Fruit fly (Drosophila melanogaster): ENCODE data around the gene CG15312.
A peak's percentile ranks its signal among the peaks of the same experiment; 100 is the strongest.

CG15312 gene

DNA sequence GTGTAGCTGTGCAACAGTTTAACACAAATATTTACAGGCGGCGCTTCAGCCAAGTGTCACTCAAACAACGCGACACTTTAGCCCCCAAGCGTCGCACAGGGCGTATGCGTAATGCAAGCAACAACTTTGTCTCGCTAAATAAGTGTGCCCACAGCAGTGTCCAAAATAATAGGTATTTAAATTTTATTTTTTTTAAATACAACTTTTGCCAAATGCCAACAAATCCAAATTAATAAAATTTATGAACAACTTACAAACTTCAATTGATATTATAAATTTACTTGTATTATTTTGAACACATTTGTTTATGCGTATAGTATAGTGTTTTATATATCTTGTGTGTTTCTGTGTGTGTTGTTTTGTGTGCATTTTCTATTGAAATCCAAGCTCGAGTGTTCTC lies 12.7 kb downstream of the CG15312 start:
- TF ChIP-seq CG7101 (tag; optimal IDR thresholded peaks at IDR 0.05) (peak; percentile 9), bab1 (GFP tag; optimal IDR thresholded peaks at IDR 0.05) (no peak)

DNA sequence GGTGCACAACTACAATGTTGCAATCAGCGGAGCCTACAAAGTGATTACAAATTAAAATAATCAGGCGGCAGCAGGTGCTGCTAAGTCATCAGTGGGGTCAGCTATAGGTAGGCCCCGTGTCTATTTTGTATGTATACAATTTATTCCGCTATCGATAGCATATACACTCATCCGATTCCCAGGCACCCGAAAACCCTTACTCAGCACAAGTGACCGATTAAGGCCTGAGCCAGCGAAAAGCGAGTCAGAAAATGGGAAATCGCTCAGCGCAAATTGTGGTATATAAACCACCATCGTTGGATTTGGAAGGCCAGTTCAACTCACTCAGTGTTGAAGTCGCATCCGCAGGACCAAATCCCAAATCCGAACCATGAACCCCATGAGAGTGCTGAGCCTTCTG lies 17.1 kb downstream of the CG15312 start, which contains the start of gene Yp1:
Gene Yp1, plus strand, starts transcription at position 265 of the 400 bp plus-strand sequence.
- TF ChIP-seq CG7101 (tag; optimal IDR thresholded peaks at IDR 0.05) (no peak), tj (GFP tag; optimal IDR thresholded peaks at IDR 0.05) (peak; percentile 99), Hr96 (GFP tag; optimal IDR thresholded peaks at IDR 0.05) (no peak), Crg-1 (GFP tag; optimal IDR thresholded peaks at IDR 0.05) (no peak)

DNA sequence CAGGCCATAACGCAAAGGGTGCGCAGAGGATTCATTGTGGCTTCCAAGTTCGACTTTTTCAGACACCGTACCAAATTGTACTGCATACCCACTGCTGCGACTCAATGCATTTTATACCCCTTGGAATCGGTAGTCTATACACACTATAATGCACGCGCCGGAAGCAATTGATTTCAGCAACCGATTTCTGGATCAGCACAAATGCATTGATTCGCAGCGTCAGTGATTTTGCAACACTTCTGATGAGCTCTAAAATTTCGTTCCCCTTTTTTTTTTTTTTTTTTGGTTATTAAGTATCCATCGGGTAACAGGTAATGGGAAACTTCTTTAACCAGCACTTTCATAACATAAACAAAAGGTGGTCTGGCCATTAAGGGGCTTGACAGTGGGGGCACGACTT lies 18.1 kb downstream of the CG15312 start, which contains the start of gene Yp2:
Gene Yp2, minus strand, starts transcription at position 88 of the 400 bp plus-strand sequence.
- TF ChIP-seq Clk (GFP tag; optimal IDR thresholded peaks at IDR 0.05) (no peak), tj (GFP tag; optimal IDR thresholded peaks at IDR 0.05) (peak; percentile 98)

DNA sequence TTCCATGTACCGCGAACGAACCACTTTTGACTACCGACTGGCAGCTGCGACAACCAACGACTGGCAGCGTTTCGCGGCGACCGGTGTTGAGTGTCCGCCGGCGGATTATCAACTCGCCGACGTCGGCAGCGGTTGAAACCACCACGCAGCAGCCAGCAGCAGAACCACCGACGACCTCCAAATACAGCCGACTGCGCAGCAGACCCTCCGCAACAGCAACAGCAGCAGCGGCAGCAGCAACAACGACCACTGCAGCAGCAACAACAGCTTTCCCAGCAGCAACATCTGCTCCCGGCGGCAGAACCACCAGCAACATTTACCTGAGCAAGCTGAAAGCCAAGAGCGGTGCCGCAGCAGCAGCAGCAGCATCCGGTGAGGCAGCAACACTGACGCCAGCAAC lies 22.7 kb downstream of the CG15312 start:
- TF ChIP-seq kay (GFP tag; ENCODE audit: borderline replicate concordance), result no peak
- TF ChIP-seq toe (GFP tag; optimal IDR thresholded peaks at IDR 0.05), result no peak
- no peak for TF ChIP-seq CG7101 (tag; optimal IDR thresholded peaks at IDR 0.05)
- no peak for TF ChIP-seq CG5204 (GFP tag; optimal IDR thresholded peaks at IDR 0.05)

DNA sequence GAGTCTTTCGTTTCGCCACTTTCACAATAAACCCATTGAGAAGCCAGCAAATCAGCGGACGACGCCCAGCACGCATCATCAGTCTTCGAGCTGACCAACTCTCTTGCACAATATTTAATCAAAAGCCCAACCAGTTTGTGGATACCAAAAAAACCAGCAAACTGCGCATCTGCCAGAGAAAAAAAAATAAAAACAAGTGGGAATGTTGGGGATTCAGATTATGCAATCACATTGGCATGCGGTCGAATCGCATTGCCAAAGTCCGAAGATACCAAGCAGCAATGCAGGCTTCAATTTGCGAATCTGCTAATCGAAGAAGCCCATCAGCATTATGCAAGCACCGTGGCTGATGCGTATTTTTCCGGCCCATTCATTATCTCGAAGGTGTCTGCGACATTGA lies 23.9 kb downstream of the CG15312 start:
- TF ChIP-seq Mnt (GFP tag; optimal IDR thresholded peaks at IDR 0.05) (no peak), Hr96 (GFP tag; optimal IDR thresholded peaks at IDR 0.05) (no peak), pad (GFP tag; optimal IDR thresholded peaks at IDR 0.05) (no peak), tj (GFP tag; optimal IDR thresholded peaks at IDR 0.05) (no peak), Clk (GFP tag; optimal IDR thresholded peaks at IDR 0.05) (no peak), CG7045 (GFP tag; optimal IDR thresholded peaks at IDR 0.05) (no peak), cnc (optimal IDR thresholded peaks at IDR 0.05) (no peak), toe (GFP tag; optimal IDR thresholded peaks at IDR 0.05) (no peak), bab1 (GFP tag; optimal IDR thresholded peaks at IDR 0.05) (no peak), ovo (GFP tag; optimal IDR thresholded peaks at IDR 0.05) (no peak), kay (GFP tag; ENCODE audit: borderline replicate concordance) (no peak), cic (GFP tag; optimal IDR thresholded peaks at IDR 0.05) (no peak), CG11617 (GFP tag; optimal IDR thresholded peaks at IDR 0.05) (no peak)

DNA sequence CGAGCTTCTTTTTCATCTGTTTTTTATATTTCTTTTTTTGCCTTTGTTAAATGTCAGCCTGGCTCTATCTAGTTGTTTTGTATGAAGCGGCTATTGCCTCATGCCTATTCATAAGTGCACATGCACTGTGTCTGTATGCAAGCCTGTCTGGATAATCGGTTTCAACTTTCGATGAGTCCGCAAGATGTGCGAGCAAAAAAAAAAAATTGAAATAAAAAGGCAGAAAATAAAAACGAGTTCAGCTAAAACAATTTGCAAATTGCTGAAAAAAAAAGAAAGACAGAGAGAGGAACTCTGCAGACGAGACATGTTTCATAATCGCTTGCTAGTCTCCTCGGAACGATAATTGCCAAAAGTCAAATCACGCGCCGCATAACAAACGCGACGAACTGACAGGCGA lies 24.9 kb downstream of the CG15312 start:
- TF ChIP-seq Mnt (GFP tag; optimal IDR thresholded peaks at IDR 0.05) (no peak), tj (GFP tag; optimal IDR thresholded peaks at IDR 0.05) (peak; percentile 98)

DNA sequence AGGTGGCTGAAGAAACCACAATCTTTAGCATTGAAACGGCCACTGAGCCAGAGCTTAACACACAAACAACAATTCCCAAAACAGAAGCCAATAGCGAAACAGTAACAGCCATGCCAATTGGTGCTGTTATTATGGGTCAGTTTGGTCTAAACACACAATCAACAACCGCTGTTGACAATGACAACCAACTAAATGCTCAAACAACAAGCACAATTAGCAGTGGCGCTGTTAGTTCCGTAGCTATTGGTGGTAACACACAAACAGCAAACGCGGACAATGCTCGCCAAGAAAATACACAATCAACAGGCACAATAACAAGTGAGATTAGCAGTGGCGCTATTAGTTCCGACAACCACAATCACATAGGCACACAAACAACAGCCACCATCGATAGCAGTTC lies 26.8 kb downstream of the CG15312 start:
- TF ChIP-seq Crg-1 (GFP tag; optimal IDR thresholded peaks at IDR 0.05) (no peak), tj (GFP tag; optimal IDR thresholded peaks at IDR 0.05) (no peak), CG14711 (tag; optimal IDR thresholded peaks at IDR 0.05) (no peak), cic (GFP tag; optimal IDR thresholded peaks at IDR 0.05) (no peak), kay (GFP tag; ENCODE audit: borderline replicate concordance) (no peak), bab1 (GFP tag; optimal IDR thresholded peaks at IDR 0.05) (no peak), CG33017 (tag; optimal IDR thresholded peaks at IDR 0.05) (no peak), CG12768 (GFP tag; optimal IDR thresholded peaks at IDR 0.05) (no peak), Clk (GFP tag; optimal IDR thresholded peaks at IDR 0.05) (no peak), Hr96 (GFP tag; optimal IDR thresholded peaks at IDR 0.05) (no peak), CG7101 (tag; optimal IDR thresholded peaks at IDR 0.05) (no peak), CG11617 (GFP tag; optimal IDR thresholded peaks at IDR 0.05) (no peak), pad (GFP tag; optimal IDR thresholded peaks at IDR 0.05) (no peak)

DNA sequence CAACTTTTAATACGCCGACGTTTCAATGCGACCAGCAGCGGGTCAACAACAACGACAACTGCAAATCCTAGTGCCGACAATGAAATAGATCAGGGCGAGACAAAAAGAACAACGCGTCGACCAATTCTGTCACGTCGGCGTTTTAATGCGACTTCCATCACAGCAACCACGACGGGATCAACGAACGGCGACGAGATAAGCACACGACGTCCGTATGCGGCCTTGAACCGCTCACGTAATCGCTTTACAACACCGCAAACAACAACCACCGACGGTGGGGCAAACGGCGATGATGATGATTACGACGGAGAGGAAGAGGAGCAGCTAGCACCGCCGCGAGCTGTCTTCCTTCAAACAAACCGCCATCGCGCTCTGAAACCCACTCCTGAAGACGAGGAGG lies 31.1 kb downstream of the CG15312 start:
- TF ChIP-seq CG7045 (GFP tag; optimal IDR thresholded peaks at IDR 0.05), result no peak
- no peak for TF ChIP-seq kay (GFP tag; ENCODE audit: borderline replicate concordance)
- no peak for TF ChIP-seq cic (GFP tag; optimal IDR thresholded peaks at IDR 0.05)
- TF ChIP-seq CG12768 (GFP tag; optimal IDR thresholded peaks at IDR 0.05), result no peak
- TF ChIP-seq CG11617 (GFP tag; optimal IDR thresholded peaks at IDR 0.05), result no peak
- TF ChIP-seq CG14711 (tag; optimal IDR thresholded peaks at IDR 0.05), result no peak
- peak; percentile 63 for TF ChIP-seq tj (GFP tag; optimal IDR thresholded peaks at IDR 0.05)
- no peak for TF ChIP-seq Crg-1 (GFP tag; optimal IDR thresholded peaks at IDR 0.05)
- TF ChIP-seq toe (GFP tag; optimal IDR thresholded peaks at IDR 0.05), result no peak

DNA sequence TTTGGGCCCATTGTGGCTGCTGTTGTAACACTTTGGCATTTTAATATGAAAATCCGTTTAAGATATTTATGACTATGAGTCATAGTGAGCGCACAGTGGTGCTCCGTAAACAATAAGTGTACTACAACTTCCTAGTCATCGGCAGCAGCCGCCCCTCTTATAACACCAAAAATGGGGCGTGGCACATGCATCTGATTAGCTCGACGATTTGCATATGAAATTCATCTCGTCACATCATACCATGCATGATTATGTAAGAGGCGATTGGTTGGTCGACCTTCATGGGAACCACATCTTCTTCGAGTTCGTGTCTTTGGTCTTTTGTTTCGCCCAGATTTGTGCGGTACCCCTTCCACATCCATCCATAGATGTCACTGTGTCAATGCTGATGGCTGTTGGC lies 40.9 kb downstream of the CG15312 start:
- TF ChIP-seq CG5204 (GFP tag; optimal IDR thresholded peaks at IDR 0.05) (no peak), Hr96 (GFP tag; optimal IDR thresholded peaks at IDR 0.05) (no peak), CG14711 (tag; optimal IDR thresholded peaks at IDR 0.05) (no peak), Mnt (GFP tag; optimal IDR thresholded peaks at IDR 0.05) (no peak), bab1 (GFP tag; optimal IDR thresholded peaks at IDR 0.05) (no peak), ovo (GFP tag; optimal IDR thresholded peaks at IDR 0.05) (no peak), kay (GFP tag; ENCODE audit: borderline replicate concordance) (no peak), pad (GFP tag; optimal IDR thresholded peaks at IDR 0.05) (no peak), Crg-1 (GFP tag; optimal IDR thresholded peaks at IDR 0.05) (no peak), CG7045 (GFP tag; optimal IDR thresholded peaks at IDR 0.05) (no peak)
